Fruit fly (Drosophila melanogaster): Measurements from ENCODE around the gene CG34328.

The CG34328 gene

dm6 chrX:18405567-18406059, 5.7 kb upstream of the CG34328 start (continued):
- TF ChIP-seq chn (GFP tag; optimal IDR thresholded peaks at IDR 0.05) (peak; percentile 41), CG4820 (GFP tag; optimal IDR thresholded peaks at IDR 0.05) (peak; percentile 55), CG15269 (tag; optimal IDR thresholded peaks at IDR 0.05) (peak; percentile 80), CG14710 (tag; optimal IDR thresholded peaks at IDR 0.05) (peak; percentile 52), onecut (GFP tag; IDR thresholded peaks at IDR 0.05) (0 out of 2 replicates have a peak, but pooled peaks have one; percentile 4), ci (GFP tag; IDR thresholded peaks at IDR 0.05) (peak; percentile 61), CG3847 (GFP tag; IDR thresholded peaks at IDR 0.05) (peak; percentile 65), CG16813 (GFP tag; IDR thresholded peaks at IDR 0.05; ENCODE audit: partially characterized antibody) (no peak), CG13624 (GFP tag; optimal IDR thresholded peaks at IDR 0.05) (peak; percentile 49), CG10321 (GFP tag; IDR thresholded peaks at IDR 0.05) (no peak), CG4360 (GFP tag; IDR thresholded peaks at IDR 0.05) (no peak), Mes4 (GFP tag; optimal IDR thresholded peaks at IDR 0.05) (no peak), pho (GFP tag; optimal IDR thresholded peaks at IDR 0.05) (peak; percentile 23), CG12104 (GFP tag; optimal IDR thresholded peaks at IDR 0.05) (peak; percentile 55), Atf3 (GFP tag; optimal IDR thresholded peaks at IDR 0.05) (peak; percentile 20), pros (GFP tag; optimal IDR thresholded peaks at IDR 0.05) (no peak), CG12219 (GFP tag; optimal IDR thresholded peaks at IDR 0.05) (peak; percentile 40), ap (GFP tag; IDR thresholded peaks at IDR 0.05) (0 out of 2 replicates have a peak, but pooled peaks have one; percentile 14), CG6175 (GFP tag; IDR thresholded peaks at IDR 0.05) (0 out of 3 replicates have a peak, but pooled peaks have one; percentile 19), HmgZ (tag; optimal IDR thresholded peaks at IDR 0.05) (peak; percentile 1), seq (GFP tag; IDR thresholded peaks at IDR 0.05) (0 out of 2 replicates have a peak, but pooled peaks have one; percentile 17), CG34422 (GFP tag; IDR thresholded peaks at IDR 0.05) (peak; percentile 49; the same call in 2 of the 3 replicates), CG11456 (GFP tag; IDR thresholded peaks at IDR 0.05) (no peak; the same call in 2 of the 3 replicates), Tbp (GFP tag; optimal IDR thresholded peaks at IDR 0.05) (no peak), CG1603 (tag; optimal IDR thresholded peaks at IDR 0.05) (peak; percentile 56), row (GFP tag; IDR thresholded peaks at IDR 0.05) (peak; percentile 60), schlank (tag; optimal IDR thresholded peaks at IDR 0.05) (no peak), maf-S (GFP tag; optimal IDR thresholded peaks at IDR 0.05) (no peak), Hmr (GFP tag; optimal IDR thresholded peaks at IDR 0.05) (peak; percentile 63), cwo (GFP tag; optimal IDR thresholded peaks at IDR 0.05) (peak; percentile 56), ranshi (GFP tag; IDR thresholded peaks at IDR 0.05) (no peak), Deaf1 (tag; optimal IDR thresholded peaks at IDR 0.05) (peak; percentile 14), Myb (GFP tag; optimal IDR thresholded peaks at IDR 0.05) (peak; percentile 8), CG1792 (GFP tag; optimal IDR thresholded peaks at IDR 0.05) (no peak), kah (GFP tag; optimal IDR thresholded peaks at IDR 0.05) (peak; percentile 15), CG12155 (GFP tag; optimal IDR thresholded peaks at IDR 0.05) (peak; percentile 52), CG8478 (optimal IDR thresholded peaks at IDR 0.05) (no peak), CG3065 (GFP tag; optimal IDR thresholded peaks at IDR 0.05) (no peak), ato (GFP tag; IDR thresholded peaks at IDR 0.05; ENCODE audit: partially characterized antibody) (no peak), CG15479 (GFP tag; optimal IDR thresholded peaks at IDR 0.05) (no peak), CG31224 (GFP tag; IDR thresholded peaks at IDR 0.05) (no peak), tup (GFP tag; optimal IDR thresholded peaks at IDR 0.05) (peak; percentile 18), CG15696 (tag; optimal IDR thresholded peaks at IDR 0.05) (no peak), CG5245 (GFP tag; optimal IDR thresholded peaks at IDR 0.05) (no peak), slp2 (GFP tag; optimal IDR thresholded peaks at IDR 0.05) (no peak), Oli (tag; optimal IDR thresholded peaks at IDR 0.05) (peak; percentile 85), gro (GFP tag; optimal IDR thresholded peaks at IDR 0.05) (peak; percentile 35), ase (GFP tag; IDR thresholded peaks at IDR 0.05) (0 out of 3 replicates have a peak, but pooled peaks have one; percentile 48), hkb (optimal IDR thresholded peaks at IDR 0.05) (no peak), hkb (GFP tag; IDR thresholded peaks at IDR 0.05) (peak; percentile 24; the same call in 1 of the 2 replicates), sob (GFP tag; IDR thresholded peaks at IDR 0.05) (0 out of 2 replicates have a peak, but pooled peaks have one; percentile 26), GATAe (GFP tag; conservative IDR thresholded peaks at IDR 0.05) (no peak)

Measured in whole organism, embryonic.